Fruit fly (Drosophila melanogaster): Measurements from ENCODE around the gene CG17378.

DNA sequence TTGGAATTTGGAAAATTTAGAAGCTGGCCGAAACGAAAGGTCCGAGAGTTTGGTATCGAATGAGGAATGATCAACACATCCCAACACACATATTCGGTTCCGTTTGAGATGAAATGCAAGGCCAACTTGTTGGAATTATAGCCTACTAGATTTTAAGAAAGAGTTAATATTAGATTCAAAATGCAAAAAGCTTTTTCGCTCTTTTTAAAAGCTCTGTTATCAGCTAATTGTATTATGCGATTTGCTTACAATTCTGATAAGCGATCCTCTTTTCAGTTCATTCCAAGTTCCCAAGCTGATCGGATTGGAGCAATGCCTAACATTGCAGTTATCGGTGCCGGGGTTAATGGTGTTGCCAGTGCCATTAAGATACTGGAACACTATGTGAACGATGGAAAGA is 28.9 kb downstream of the CG17378 start, which contains the start of the genes CG17377 and Daao2:
- TF ChIP-seq CG8478 (optimal IDR thresholded peaks at IDR 0.05) (no peak), CTCF (optimal IDR thresholded peaks at IDR 0.05) (no peak)

All from S2 (cell line).